Fruit fly (Drosophila melanogaster): ENCODE measurements around the gene CG3631.

The CG3631 gene

dm6 chr3R:14893791-14894782 lies 14.8 kb downstream of the CG3631 start, which contains the start of gene Dph2 (continued):
- TF ChIP-seq sisA (GFP tag; IDR thresholded peaks at IDR 0.05) (peak; percentile 75), CG9727 (GFP tag; optimal IDR thresholded peaks at IDR 0.05) (peak; percentile 64), al (GFP tag; IDR thresholded peaks at IDR 0.05) (peak; percentile 74), usp (GFP tag; optimal IDR thresholded peaks at IDR 0.05) (no peak), CG1233 (GFP tag; optimal IDR thresholded peaks at IDR 0.05) (peak; percentile 59), CG6175 (GFP tag; IDR thresholded peaks at IDR 0.05) (0 out of 3 replicates have a peak, but pooled peaks have one; percentile 42), CG8359 (GFP tag; optimal IDR thresholded peaks at IDR 0.05; ENCODE audit: borderline replicate concordance) (no peak), amos (GFP tag; IDR thresholded peaks at IDR 0.05; ENCODE audit: partially characterized antibody) (0 out of 2 replicates have a peak, but pooled peaks have one; percentile 18), Doc3 (GFP tag; IDR thresholded peaks at IDR 0.05; ENCODE audit: partially characterized antibody) (no peak), caup (GFP tag; optimal IDR thresholded peaks at IDR 0.05; ENCODE audit: severe bottlenecking) (peak; percentile 32), CG15696 (tag; optimal IDR thresholded peaks at IDR 0.05) (peak; percentile 70), CG16815 (GFP tag; optimal IDR thresholded peaks at IDR 0.05) (peak; percentile 18), Abd-B (GFP tag; optimal IDR thresholded peaks at IDR 0.05) (peak; percentile 78), CG32772 (GFP tag; IDR thresholded peaks at IDR 0.05) (peak; percentile 75), E2f1 (GFP tag; IDR thresholded peaks at IDR 0.05) (peak; percentile 88), lab (GFP tag; optimal IDR thresholded peaks at IDR 0.05) (peak; percentile 72), CG11560 (tag; IDR thresholded peaks at IDR 0.05) (peak; percentile 12; the same call in 2 of the 3 replicates), CG6791 (GFP tag; IDR thresholded peaks at IDR 0.05; ENCODE audit: partially characterized antibody) (no peak), CG17829 (tag; optimal IDR thresholded peaks at IDR 0.05) (peak; percentile 86), CG6813 (GFP tag; optimal IDR thresholded peaks at IDR 0.05) (no peak), lbe (GFP tag; optimal IDR thresholded peaks at IDR 0.05) (no peak), Oli (tag; optimal IDR thresholded peaks at IDR 0.05) (peak; percentile 63), ftz-f1 (GFP tag; optimal IDR thresholded peaks at IDR 0.05) (peak; percentile 92), Optix (GFP tag; IDR thresholded peaks at IDR 0.05) (no peak), CG42726 (GFP tag; IDR thresholded peaks at IDR 0.05; ENCODE audit: partially characterized antibody) (0 out of 2 replicates have a peak, but pooled peaks have one; percentile 57), CG3407 (GFP tag; optimal IDR thresholded peaks at IDR 0.05) (no peak), CG11723 (GFP tag; optimal IDR thresholded peaks at IDR 0.05) (peak; percentile 11), CG3065 (GFP tag; optimal IDR thresholded peaks at IDR 0.05) (no peak), dysf (GFP tag; IDR thresholded peaks at IDR 0.05) (peak; percentile 75; the same call in 2 of the 3 replicates), CG10431 (GFP tag; optimal IDR thresholded peaks at IDR 0.05) (no peak), CoRest (tag; optimal IDR thresholded peaks at IDR 0.05) (peak; percentile 87), CG8765 (GFP tag; IDR thresholded peaks at IDR 0.05) (no peak), lov (optimal IDR thresholded peaks at IDR 0.05) (no peak), lov (GFP tag; IDR thresholded peaks at IDR 0.05) (peak; percentile 58; the same call in 1 of the 3 replicates), insv (GFP tag; optimal IDR thresholded peaks at IDR 0.05) (peak in 1 of 2 experiments; percentile 15), CG31224 (GFP tag; IDR thresholded peaks at IDR 0.05) (peak; percentile 66), CG12659 (GFP tag; optimal IDR thresholded peaks at IDR 0.05) (peak; percentile 79), tin (GFP tag; optimal IDR thresholded peaks at IDR 0.05) (peak; percentile 43), Fer2 (tag; optimal IDR thresholded peaks at IDR 0.05) (peak; percentile 66), CG8388 (GFP tag; optimal IDR thresholded peaks at IDR 0.05) (peak; percentile 78), CG17912 (GFP tag; optimal IDR thresholded peaks at IDR 0.05) (no peak), CG6654 (GFP tag; optimal IDR thresholded peaks at IDR 0.05) (no peak), gt (GFP tag; IDR thresholded peaks at IDR 0.05) (no peak), fu2 (GFP tag; optimal IDR thresholded peaks at IDR 0.05) (peak; percentile 17), CG10462 (GFP tag; optimal IDR thresholded peaks at IDR 0.05) (no peak), CG3838 (GFP tag; optimal IDR thresholded peaks at IDR 0.05) (no peak), yki (optimal IDR thresholded peaks at IDR 0.05) (no peak)
